Worm (Caenorhabditis elegans) whole organism, L4/young adult: Measurements from ENCODE around the gene dyf-17.

Experiments used
- W03F9.2 ChIP-seq: fragments of 150-350 bp; optimal IDR thresholded peaks from 2 replicates; lab custom pipeline; 2014; ENCODE audit warnings: missing biosample characterization, missing genetic modification characterization
- dao-5 ChIP-seq: sonication (generic microtip); optimal IDR thresholded peaks from 2 replicates; lab custom pipeline; 2016; ENCODE audit warnings: missing genotype, missing genetic modification characterization, moderate library complexity, missing compliant biosample characterization
- him-1 ChIP-seq: sonication (generic microtip); optimal IDR thresholded peaks from 2 replicates; lab custom pipeline; 2016; ENCODE audit warnings: missing genotype, missing genetic modification reagents, missing genetic modification characterization, missing compliant biosample characterization

- TF ChIP-seq him-1 (tag; lab: Kevin White, UChicago): no peak
- TF ChIP-seq dao-5 (tag; lab: Kevin White, UChicago): no peak
- no peak for TF ChIP-seq W03F9.2
These were observed 6.2 kb downstream of the dyf-17 start, which contains the start of gene Y39B6A.10 for ce11 chrV:19133507-19133906.
